Fruit fly (Drosophila melanogaster) Kc167 (cell line): ENCODE measurements around the gene CG5447.

Experiments used
- Myc ChIP-seq: fragments of >200 bp; optimal IDR thresholded peaks from 2 replicates; lab custom pipeline; 2017; ENCODE audit warnings: missing external identifiers
- Sin3A ChIP-seq: fragments of >200 bp; optimal IDR thresholded peaks from 2 replicates; lab custom pipeline; 2018; ENCODE audit warnings: missing external identifiers
- h ChIP-seq: fragments of >200 bp; optimal IDR thresholded peaks from 3 replicates; lab custom pipeline; 2018; ENCODE audit warnings: missing external identifiers
- insv ChIP-seq: fragments of >200 bp; optimal IDR thresholded peaks from 3 replicates; lab custom pipeline; 2018; ENCODE audit warnings: missing external identifiers
- psq ChIP-seq: fragments of >200 bp; optimal IDR thresholded peaks from 2 replicates; lab custom pipeline; 2017; ENCODE audit warnings: missing external identifiers
- ttk ChIP-seq: sonication (Bioruptor generic); optimal IDR thresholded peaks from 2 replicates; lab custom pipeline; 2017; ENCODE audit warnings: missing external identifiers

The CG5447 gene

DNA sequence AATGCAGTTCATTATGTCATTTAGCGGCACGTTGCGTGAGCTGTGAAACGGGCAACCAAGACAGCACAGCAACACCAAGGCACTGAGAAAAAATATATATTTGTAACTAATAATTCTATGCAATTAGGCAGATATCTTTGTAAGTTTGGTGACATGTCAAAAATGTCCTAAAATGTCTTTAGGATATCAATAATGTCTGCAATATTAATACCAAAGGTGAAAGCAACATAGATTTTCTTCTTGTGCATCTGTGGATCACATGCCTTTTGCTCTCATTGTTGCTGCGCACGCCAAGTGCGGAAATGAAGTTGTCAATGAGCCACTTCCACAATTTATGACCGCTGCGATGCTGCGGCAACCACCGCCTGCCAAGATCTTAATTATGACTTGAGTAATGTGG, 37.1 kb downstream of the CG5447 start:
- no peak for TF ChIP-seq h (lab: Kevin White, UChicago)
- no peak for TF ChIP-seq insv (lab: Kevin White, UChicago)
- no peak for TF ChIP-seq psq (lab: Kevin White, UChicago)
- TF ChIP-seq Myc (lab: Kevin White, UChicago) = no peak
- TF ChIP-seq Sin3A = no peak

DNA sequence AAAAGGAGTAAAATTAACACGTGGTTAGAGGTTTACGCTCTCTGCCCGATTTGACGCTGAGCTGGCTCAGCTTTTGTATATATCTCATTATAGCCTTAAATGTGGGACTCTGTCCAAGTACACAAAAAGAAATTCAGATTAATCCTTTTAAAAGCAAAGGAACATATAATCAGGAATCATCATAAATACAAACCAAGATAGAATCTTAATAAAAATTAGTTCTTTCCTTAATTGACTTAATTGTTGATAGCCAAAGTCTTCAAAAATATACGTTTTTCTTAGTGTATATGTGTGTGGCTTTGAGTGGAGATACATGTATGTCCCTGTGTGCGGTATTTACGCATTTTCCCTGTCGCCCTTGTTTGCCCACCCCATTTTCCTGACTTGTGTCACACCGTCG, 41.9 kb downstream of the CG5447 start:
- TF ChIP-seq Myc (lab: Kevin White, UChicago) (no peak), insv (lab: Kevin White, UChicago) (no peak), h (lab: Kevin White, UChicago) (no peak), ttk (no peak), Sin3A (no peak), psq (lab: Kevin White, UChicago) (no peak)

DNA sequence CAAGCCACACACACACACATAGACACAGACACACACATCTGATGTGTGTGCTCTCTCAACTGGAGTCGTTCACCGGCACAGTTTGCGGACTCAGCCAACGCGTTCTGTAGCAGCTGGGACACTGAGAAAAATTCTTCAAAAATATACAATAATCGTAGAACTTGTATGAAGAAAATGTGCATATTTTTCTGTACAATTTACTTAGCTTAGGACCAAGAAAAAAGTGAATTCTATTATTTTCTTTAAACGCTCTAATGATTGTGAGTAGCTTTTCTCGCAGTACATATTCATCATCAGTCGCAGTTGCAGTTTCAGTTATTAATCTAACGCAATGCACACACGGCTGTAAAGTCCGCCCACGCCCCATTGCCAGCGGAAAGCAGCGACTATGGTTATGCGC, 44.0 kb downstream of the CG5447 start:
- TF ChIP-seq psq (lab: Kevin White, UChicago) = no peak
- no peak for TF ChIP-seq h (lab: Kevin White, UChicago)
- TF ChIP-seq insv (lab: Kevin White, UChicago) = no peak
- no peak for TF ChIP-seq Sin3A
- no peak for TF ChIP-seq Myc (lab: Kevin White, UChicago)
- TF ChIP-seq ttk = no peak

DNA sequence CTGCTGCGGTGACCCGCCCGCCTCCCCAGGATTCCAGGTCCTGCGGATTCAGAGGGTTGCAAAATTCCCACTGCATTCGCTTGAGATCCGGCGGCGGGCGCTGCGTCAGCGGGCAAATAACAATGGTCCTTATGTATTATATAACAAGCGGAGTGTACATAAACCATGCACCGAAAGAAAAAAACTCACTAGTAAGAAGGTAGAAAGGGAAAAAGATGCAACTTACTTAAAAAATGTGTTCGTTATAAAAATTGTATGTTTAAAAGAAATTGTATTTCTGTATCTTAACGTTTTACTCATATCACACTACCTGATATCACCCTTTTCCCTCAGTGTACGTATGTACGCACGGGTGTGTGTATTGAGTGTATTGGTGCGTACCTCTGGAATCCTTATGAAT, 46.8 kb downstream of the CG5447 start:
- TF ChIP-seq h (lab: Kevin White, UChicago) (no peak), Sin3A (no peak), ttk (no peak), insv (lab: Kevin White, UChicago) (no peak), psq (lab: Kevin White, UChicago) (no peak), Myc (lab: Kevin White, UChicago) (no peak)

DNA sequence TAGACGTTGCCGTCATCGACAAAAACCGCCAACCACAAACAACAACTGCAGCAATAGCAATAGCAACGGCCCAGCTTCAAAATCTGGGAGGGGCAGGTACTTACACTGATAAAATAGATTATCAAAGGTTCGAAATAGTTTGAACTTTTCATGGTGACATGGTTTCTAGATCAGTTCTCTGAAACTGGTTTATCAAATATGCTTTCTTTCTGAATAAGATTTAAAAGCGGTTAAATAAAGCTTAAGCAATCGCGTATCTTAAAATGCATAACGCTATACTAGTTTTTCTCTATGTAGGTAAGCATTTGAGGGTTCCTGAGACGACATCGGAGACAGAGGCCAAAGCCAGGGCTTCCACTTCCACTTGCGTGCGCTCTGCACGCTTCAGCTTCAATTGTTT, 48.0 kb downstream of the CG5447 start:
- TF ChIP-seq psq (lab: Kevin White, UChicago) (no peak), Sin3A (no peak), Myc (lab: Kevin White, UChicago) (no peak), h (lab: Kevin White, UChicago) (no peak), ttk (no peak), insv (lab: Kevin White, UChicago) (no peak)

DNA sequence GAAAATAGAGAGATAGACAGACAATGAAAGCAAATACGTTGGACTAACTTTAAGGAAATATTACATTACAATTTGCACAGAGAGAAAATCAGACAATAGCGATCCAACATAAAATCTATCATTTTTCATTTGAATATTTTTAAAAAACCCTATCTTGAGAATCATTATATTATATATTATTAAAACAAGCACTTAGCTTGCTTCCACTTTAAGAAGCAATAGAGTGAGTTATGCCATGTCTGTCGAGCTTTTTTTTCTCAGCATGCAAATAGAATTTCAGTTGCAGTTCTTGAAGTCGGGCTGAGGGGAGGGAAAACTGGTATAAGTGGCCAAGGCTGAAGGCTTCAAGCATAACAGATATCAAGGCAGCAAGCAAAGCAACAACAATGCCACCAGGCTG, 49.7 kb downstream of the CG5447 start:
- TF ChIP-seq h (lab: Kevin White, UChicago) = no peak
- no peak for TF ChIP-seq Sin3A
- TF ChIP-seq psq (lab: Kevin White, UChicago) = no peak
- no peak for TF ChIP-seq ttk
- no peak for TF ChIP-seq insv (lab: Kevin White, UChicago)
- TF ChIP-seq Myc (lab: Kevin White, UChicago) = no peak

DNA sequence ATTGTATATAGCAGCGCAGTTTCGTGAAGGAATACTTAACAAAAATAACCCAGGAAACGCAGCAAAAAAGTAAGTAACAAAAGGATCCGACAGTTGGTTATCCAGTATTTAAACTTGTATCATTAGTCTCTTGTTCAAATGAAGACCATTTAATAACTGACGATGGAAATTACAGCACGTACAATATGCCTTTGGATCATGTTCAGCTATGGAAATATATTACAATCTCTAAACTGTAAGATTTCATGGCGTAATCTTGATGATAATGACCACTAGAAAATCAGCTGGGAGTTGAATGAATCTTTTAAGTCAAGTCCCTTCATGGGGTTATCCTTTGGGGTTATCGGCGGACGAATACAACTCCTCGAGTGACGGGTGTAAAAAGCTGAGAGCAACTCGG, 50.6 kb downstream of the CG5447 start:
- no peak for TF ChIP-seq Sin3A
- TF ChIP-seq h (lab: Kevin White, UChicago) = no peak
- TF ChIP-seq insv (lab: Kevin White, UChicago) = no peak
- no peak for TF ChIP-seq ttk
- TF ChIP-seq Myc (lab: Kevin White, UChicago) = no peak
- no peak for TF ChIP-seq psq (lab: Kevin White, UChicago)

DNA sequence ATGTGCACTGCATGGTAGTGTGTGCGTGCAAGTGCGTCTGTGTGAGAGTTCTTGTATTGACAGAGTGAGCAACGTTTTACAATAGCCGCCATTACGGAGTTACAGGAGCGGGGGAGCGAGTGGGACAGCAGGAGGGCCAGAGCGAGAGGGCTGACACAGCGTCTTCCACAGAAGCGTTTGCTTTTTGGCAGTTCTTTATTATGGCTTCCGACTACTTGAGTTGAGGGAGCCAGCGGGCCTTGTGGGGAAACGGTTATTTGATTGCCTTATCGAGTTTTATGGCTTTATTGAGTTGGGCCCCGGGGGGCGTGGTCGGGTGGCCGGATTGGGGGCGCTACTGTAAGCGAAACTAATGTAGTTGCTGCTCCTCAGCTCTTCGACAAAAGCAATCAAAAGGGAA, 51.0 kb downstream of the CG5447 start:
- TF ChIP-seq psq (lab: Kevin White, UChicago) = no peak
- no peak for TF ChIP-seq insv (lab: Kevin White, UChicago)
- no peak for TF ChIP-seq Sin3A
- TF ChIP-seq ttk = no peak
- no peak for TF ChIP-seq Myc (lab: Kevin White, UChicago)
- no peak for TF ChIP-seq h (lab: Kevin White, UChicago)
